Fruit fly (Drosophila melanogaster) whole organism, embryonic: Measurements from ENCODE around the gene Atg13.

Source experiments
- Asciz ChIP-seq: fragments of 200-800 bp; sonication (Bioruptor generic); optimal IDR thresholded peaks from 2 replicates; lab custom pipeline; 2017; ENCODE audit warnings: missing biosample characterization, mild to moderate bottlenecking, missing genetic modification characterization, missing genetic modification reagents
- CG10267 ChIP-seq: fragments of 200-800 bp; sonication (Bioruptor generic); optimal IDR thresholded peaks from 2 replicates; lab custom pipeline; 2018; ENCODE audit warnings: missing biosample characterization, mild to moderate bottlenecking, missing genetic modification characterization, moderate library complexity
- CG11504 ChIP-seq: fragments of 200-800 bp; sonication (Bioruptor generic); optimal IDR thresholded peaks from 3 replicates; lab custom pipeline; 2019; ENCODE audit warnings: missing biosample characterization, mild to moderate bottlenecking, missing genetic modification characterization, moderate library complexity
- CG12236 ChIP-seq: fragments of 200-800 bp; sonication (Bioruptor generic); optimal IDR thresholded peaks from 2 replicates; lab custom pipeline; 2016; ENCODE audit warnings: missing biosample characterization, missing genetic modification characterization
- CG13775 ChIP-seq: fragments of 200-800 bp; sonication (Bioruptor generic); optimal IDR thresholded peaks from 3 replicates; lab custom pipeline; 2017; ENCODE audit warnings: missing biosample characterization, mild to moderate bottlenecking, missing genetic modification characterization
- CG14441 ChIP-seq: fragments of 200-800 bp; sonication (Bioruptor generic); IDR thresholded peaks from 2 replicates; pipeline ENCODE4 v1.3.6; 2022; ENCODE audit warnings: missing biosample characterization, missing genetic modification characterization
- CG14710 ChIP-seq: fragments of 200-800 bp; sonication (Bioruptor generic); optimal IDR thresholded peaks from 3 replicates; lab custom pipeline; 2019; ENCODE audit warnings: missing biosample characterization, mild to moderate bottlenecking, missing genetic modification characterization, moderate library complexity
- CG15601 ChIP-seq: fragments of 200-800 bp; sonication (Bioruptor generic); optimal IDR thresholded peaks from 3 replicates; lab custom pipeline; 2019; ENCODE audit warnings: missing biosample characterization, mild to moderate bottlenecking, missing genetic modification characterization, moderate library complexity
- CG18262 ChIP-seq: fragments of 200-800 bp; optimal IDR thresholded peaks from 3 replicates; lab custom pipeline; 2019; ENCODE audit warnings: missing biosample characterization, mild to moderate bottlenecking, missing genetic modification characterization, moderate library complexity
- CG2202 ChIP-seq: fragments of 200-800 bp; sonication (Bioruptor generic); optimal IDR thresholded peaks from 2 replicates; lab custom pipeline; 2018; ENCODE audit warnings: missing biosample characterization, mild to moderate bottlenecking, missing genetic modification characterization
- CG2875 ChIP-seq: fragments of 200-800 bp; sonication (Bioruptor generic); optimal IDR thresholded peaks from 2 replicates; lab custom pipeline; 2017; ENCODE audit warnings: missing biosample characterization, mild to moderate bottlenecking, missing genetic modification characterization, missing genetic modification reagents
- CG31365 ChIP-seq: fragments of 200-800 bp; sonication (Bioruptor generic); optimal IDR thresholded peaks from 2 replicates; lab custom pipeline; 2018; ENCODE audit warnings: missing biosample characterization, mild to moderate bottlenecking, missing genetic modification characterization
- CG34224 ChIP-seq: fragments of 200-800 bp; sonication (Bioruptor generic); IDR thresholded peaks from 3 replicates; pipeline ENCODE4 v1.3.6; 2022; ENCODE audit warnings: missing biosample characterization, missing genetic modification characterization; ENCODE audit not compliant: partially characterized antibody
- CG34422 ChIP-seq: fragments of 200-800 bp; sonication (Bioruptor generic); IDR thresholded peaks from 3 replicates; pipeline ENCODE4 v1.3.6; 2022; ENCODE audit warnings: missing biosample characterization, missing genetic modification characterization
- CG4328 ChIP-seq: fragments of 200-800 bp; sonication (Bioruptor generic); optimal IDR thresholded peaks from 3 replicates; lab custom pipeline; 2017; ENCODE audit warnings: missing biosample characterization, missing genetic modification reagents, missing genetic modification characterization
- CG6765 ChIP-seq: fragments of 200-800 bp; sonication (Bioruptor generic); optimal IDR thresholded peaks from 3 replicates; lab custom pipeline; 2017; ENCODE audit warnings: missing biosample characterization, mild to moderate bottlenecking, missing genetic modification characterization
- CG8290 ChIP-seq, 3 experiments: fragments of 200-800 bp; sonication (Bioruptor generic); optimal IDR thresholded peaks; 2 replicates each; lab custom pipeline; 2016 to 2019; ENCODE audit warnings: missing biosample characterization in 3 of 3, missing genetic modification characterization in 3 of 3, mild to moderate bottlenecking in 2 of 3, moderate library complexity in 1 of 3
- Doc3 ChIP-seq: fragments of 200-800 bp; sonication (Bioruptor generic); IDR thresholded peaks from 3 replicates; pipeline ENCODE4 v1.3.6; 2022; ENCODE audit warnings: missing biosample characterization, missing genetic modification characterization; ENCODE audit not compliant: partially characterized antibody
- Drgx ChIP-seq: fragments of 200-800 bp; sonication (Bioruptor generic); IDR thresholded peaks from 2 replicates; pipeline ENCODE4 v1.3.6; 2022; ENCODE audit warnings: missing biosample characterization, missing genetic modification characterization
- E2f2 ChIP-seq: fragments of 200-800 bp; sonication (Bioruptor generic); IDR thresholded peaks from 2 replicates; pipeline ENCODE4 v1.3.6; 2022; ENCODE audit warnings: missing biosample characterization, missing genetic modification characterization
- Hey ChIP-seq: fragments of 200-800 bp; sonication (Bioruptor generic); optimal IDR thresholded peaks from 3 replicates; lab custom pipeline; 2018; ENCODE audit warnings: missing biosample characterization, mild to moderate bottlenecking, missing genetic modification characterization
- Hmx ChIP-seq: fragments of 200-800 bp; sonication (Bioruptor generic); optimal IDR thresholded peaks from 2 replicates; lab custom pipeline; 2016; ENCODE audit warnings: missing biosample characterization, missing genetic modification characterization
- Hr3 ChIP-seq: fragments of 200-800 bp; sonication (Bioruptor generic); optimal IDR thresholded peaks from 3 replicates; lab custom pipeline; 2016; ENCODE audit warnings: missing biosample characterization, missing genetic modification characterization
- MTF-1 ChIP-seq: fragments of 200-800 bp; sonication (Bioruptor generic); optimal IDR thresholded peaks from 2 replicates; lab custom pipeline; 2018; ENCODE audit warnings: missing biosample characterization, mild to moderate bottlenecking, missing genetic modification characterization, borderline replicate concordance
- Mad ChIP-seq: fragments of 200-800 bp; sonication (Bioruptor generic); optimal IDR thresholded peaks from 2 replicates; lab custom pipeline; 2016; ENCODE audit warnings: missing biosample characterization, missing genetic modification characterization
- PHDP ChIP-seq: fragments of 200-800 bp; sonication (Bioruptor generic); optimal IDR thresholded peaks from 3 replicates; lab custom pipeline; 2018; ENCODE audit warnings: missing biosample characterization, mild to moderate bottlenecking, missing genetic modification characterization, moderate library complexity
- Ravus ChIP-seq: fragments of 200-800 bp; sonication (Bioruptor generic); IDR thresholded peaks from 2 replicates; pipeline ENCODE4 v1.3.6; 2022; ENCODE audit warnings: missing biosample characterization, missing genetic modification characterization
- Rx ChIP-seq: fragments of 200-800 bp; sonication (Bioruptor generic); IDR thresholded peaks from 2 replicates; pipeline ENCODE4 v1.3.6; 2022; ENCODE audit warnings: missing biosample characterization, missing genetic modification characterization
- Stat92E ChIP-seq, 3 experiments: fragments of >200 bp in 2 of 3; fragments of 200-800 bp in 1 of 3; sonication (Bioruptor generic) in 1 of 3; optimal IDR thresholded peaks; 2 replicates each; lab custom pipeline; 2017 to 2019; ENCODE audit warnings: missing biosample characterization in 3 of 3, missing genetic modification characterization in 3 of 3, mild to moderate bottlenecking in 1 of 3, moderate library complexity in 1 of 3
- Tbp ChIP-seq: fragments of >200 bp; optimal IDR thresholded peaks from 2 replicates; lab custom pipeline; 2018; ENCODE audit warnings: missing biosample characterization, missing genetic modification characterization
- ab ChIP-seq: fragments of 200-800 bp; sonication (Bioruptor generic); optimal IDR thresholded peaks from 2 replicates; lab custom pipeline; 2016; ENCODE audit warnings: missing biosample characterization, missing genetic modification characterization
- br ChIP-seq: fragments of >200 bp; optimal IDR thresholded peaks from 2 replicates; lab custom pipeline; 2017
- da ChIP-seq: fragments of 200-800 bp; sonication (Bioruptor generic); optimal IDR thresholded peaks from 2 replicates; lab custom pipeline; 2016; ENCODE audit warnings: missing biosample characterization, missing genetic modification characterization
- exex ChIP-seq: fragments of 200-800 bp; sonication (Bioruptor generic); optimal IDR thresholded peaks from 4 replicates; lab custom pipeline; 2018; ENCODE audit warnings: missing biosample characterization, mild to moderate bottlenecking, missing genetic modification characterization, moderate library complexity
- gem ChIP-seq: fragments of 200-800 bp; sonication (Bioruptor generic); optimal IDR thresholded peaks from 2 replicates; lab custom pipeline; 2019; ENCODE audit warnings: missing biosample characterization, mild to moderate bottlenecking, missing genetic modification characterization, moderate library complexity
- hbn ChIP-seq: fragments of 200-800 bp; sonication (Bioruptor generic); IDR thresholded peaks from 2 replicates; pipeline ENCODE4 v1.3.6; 2022; ENCODE audit warnings: missing biosample characterization, missing genetic modification characterization; ENCODE audit not compliant: partially characterized antibody
- kay ChIP-seq: fragments of 200-800 bp; sonication (Bioruptor generic); optimal IDR thresholded peaks from 2 replicates; lab custom pipeline; 2016; ENCODE audit warnings: missing biosample characterization, missing genetic modification characterization
- nerfin-1 ChIP-seq: fragments of 200-800 bp; sonication (Bioruptor generic); optimal IDR thresholded peaks from 3 replicates; lab custom pipeline; 2019; ENCODE audit warnings: missing biosample characterization, mild to moderate bottlenecking, missing genetic modification characterization, moderate library complexity
- nerfin-2 ChIP-seq: fragments of 200-800 bp; sonication (Bioruptor generic); IDR thresholded peaks from 2 replicates; pipeline ENCODE4 v1.3.6; 2022; ENCODE audit warnings: missing biosample characterization, missing genetic modification characterization; ENCODE audit not compliant: partially characterized antibody
- oc ChIP-seq: fragments of 200-800 bp; sonication (Bioruptor generic); optimal IDR thresholded peaks from 2 replicates; lab custom pipeline; 2018; ENCODE audit warnings: missing biosample characterization, mild to moderate bottlenecking, missing genetic modification characterization, moderate library complexity
- pan ChIP-seq, 4 experiments: fragments of >200 bp in 3 of 4; fragments of 200-800 bp in 1 of 4; sonication (Bioruptor generic) in 1 of 4; optimal IDR thresholded peaks in 3 of 4; IDR thresholded peaks in 1 of 4; 2 replicates each; pipeline versions ENCODE4 v1.3.6 to Lab custom; 2017 to 2022; ENCODE audit warnings: missing biosample characterization in 2 of 4, missing genetic modification characterization in 2 of 4, mixed read lengths in 1 of 4
- pros ChIP-seq: fragments of 200-800 bp; sonication (Bioruptor generic); optimal IDR thresholded peaks from 3 replicates; lab custom pipeline; 2019; ENCODE audit warnings: missing biosample characterization, mild to moderate bottlenecking, missing genetic modification characterization, moderate library complexity
- scrt ChIP-seq: fragments of 200-800 bp; sonication (Bioruptor generic); optimal IDR thresholded peaks from 2 replicates; lab custom pipeline; 2018; ENCODE audit warnings: missing biosample characterization, mild to moderate bottlenecking, missing genetic modification characterization, moderate library complexity
- stc ChIP-seq: fragments of 200-800 bp; sonication (Bioruptor generic); IDR thresholded peaks from 2 replicates; pipeline ENCODE4 v1.3.6; 2022; ENCODE audit warnings: missing biosample characterization, missing genetic modification characterization
- sug ChIP-seq: fragments of 200-800 bp; optimal IDR thresholded peaks from 2 replicates; lab custom pipeline; 2019; ENCODE audit warnings: missing biosample characterization, mild to moderate bottlenecking, missing genetic modification characterization, moderate library complexity
- tin ChIP-seq: fragments of 200-800 bp; sonication (Bioruptor generic); optimal IDR thresholded peaks from 3 replicates; lab custom pipeline; 2016; ENCODE audit warnings: missing biosample characterization, missing genetic modification characterization
- trh ChIP-seq: fragments of 200-800 bp; sonication (Bioruptor generic); optimal IDR thresholded peaks from 2 replicates; lab custom pipeline; 2016; ENCODE audit warnings: missing biosample characterization, missing genetic modification characterization

Gene Atg13

DNA sequence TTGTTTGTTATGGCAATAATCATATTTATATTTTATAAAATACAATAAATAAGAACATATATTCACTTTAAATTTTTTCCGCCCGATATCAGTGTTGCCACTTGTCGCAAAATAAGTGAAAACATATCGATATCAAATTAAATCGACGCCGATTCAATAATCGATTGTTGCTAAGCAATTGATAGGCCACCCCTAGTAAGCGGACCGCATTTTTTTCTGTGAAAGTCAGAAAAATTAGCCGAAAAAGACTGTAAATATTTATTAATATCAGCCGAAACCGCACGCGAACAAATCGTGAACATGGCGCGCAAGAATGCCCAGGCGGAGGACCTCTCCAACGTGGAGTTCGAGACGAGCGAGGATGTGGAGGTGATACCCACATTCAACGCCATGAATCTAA lies 36.6 kb upstream of the Atg13 start, which contains the start of gene CG7483 (continued):
- TF ChIP-seq CG12236 (no peak), CG31365 (tag; lab: Kevin White, UChicago) (no peak), Hr3 (GFP tag; lab: Kevin White, UChicago) (no peak), Drgx (GFP tag; lab: Robert Waterston, UW) (no peak), stc (GFP tag; lab: Robert Waterston, UW) (no peak), hbn (GFP tag; lab: Robert Waterston, UW) (peak; percentile 87), trh (no peak), CG6765 (GFP tag; lab: Kevin White, UChicago) (no peak), CG11504 (tag; lab: Kevin White, UChicago) (peak; percentile 86), CG34422 (GFP tag; lab: Robert Waterston, UW) (peak; percentile 52; the same call in 1 of the 3 replicates), exex (tag; lab: Kevin White, UChicago) (no peak), CG14710 (tag; lab: Kevin White, UChicago) (peak; percentile 55), CG13775 (GFP tag; lab: Kevin White, UChicago) (no peak), gem (tag; lab: Kevin White, UChicago) (no peak), Doc3 (GFP tag; lab: Robert Waterston, UW) (peak; percentile 77), CG34224 (GFP tag; lab: Robert Waterston, UW) (peak; percentile 94), CG15601 (tag; lab: Kevin White, UChicago) (peak; percentile 46), Mad (GFP tag; lab: Kevin White, UChicago) (no peak), CG2202 (tag; lab: Kevin White, UChicago) (no peak), pan (optimal IDR thresholded peaks at IDR 0.05; lab: Kevin White, UChicago) (no peak), pan (GFP tag; optimal IDR thresholded peaks at IDR 0.05 in 1 of 2, IDR thresholded peaks at IDR 0.05 in 1 of 2) (peak in 1 of 2 experiments; percentile 5), nerfin-1 (tag; lab: Kevin White, UChicago) (no peak), PHDP (tag; lab: Kevin White, UChicago) (no peak), da (GFP tag; lab: Kevin White, UChicago) (no peak), CG10267 (tag; lab: Kevin White, UChicago) (peak; percentile 48), Ravus (GFP tag; lab: Robert Waterston, UW) (no peak), scrt (GFP tag; lab: Kevin White, UChicago) (no peak), sug (tag; lab: Kevin White, UChicago) (peak; percentile 19), Tbp (GFP tag; lab: Kevin White, UChicago) (no peak), CG2875 (GFP tag; lab: Kevin White, UChicago) (no peak), CG14441 (GFP tag; lab: Robert Waterston, UW) (no peak)
- TF ChIP-seq, all 482 proteins: peak for 78

DNA sequence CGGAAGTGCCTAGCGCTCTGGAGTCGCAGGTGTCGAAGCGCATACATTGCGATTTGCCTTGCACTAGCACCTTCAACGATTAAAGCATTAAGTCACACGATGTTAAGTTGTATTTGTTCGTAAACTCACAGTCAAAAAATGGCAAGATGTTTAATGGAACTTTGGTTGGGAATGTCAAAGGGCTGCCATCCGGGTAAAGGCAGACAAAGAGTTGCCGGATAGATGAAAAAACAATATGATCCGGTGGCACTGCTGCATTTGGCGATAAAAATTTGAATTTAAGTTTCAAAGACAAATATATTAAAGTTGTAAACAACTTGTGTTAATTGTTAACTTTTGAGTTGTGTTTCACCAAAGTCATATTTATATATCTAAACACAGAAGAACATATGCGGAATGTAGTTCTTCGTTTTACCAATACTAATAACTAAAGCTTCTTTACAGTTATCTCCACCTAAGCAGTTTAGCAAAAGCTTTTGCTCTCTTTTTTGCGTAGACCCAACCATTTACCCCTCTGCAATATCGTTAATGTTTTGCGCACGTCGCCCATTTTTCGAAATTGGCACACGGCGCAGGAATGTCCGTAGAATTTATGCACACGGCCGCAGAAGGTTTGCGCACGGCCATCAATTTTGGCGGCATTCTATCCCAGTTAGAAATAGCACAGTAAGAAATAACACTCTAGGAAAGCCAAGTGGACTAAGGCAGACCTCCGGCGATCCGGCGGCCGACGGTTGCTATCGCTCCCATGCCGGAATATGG lies 33.1 kb upstream of the Atg13 start, which contains the start of gene Coq2:
Gene Coq2 (minus strand): TSS at position 200 of the 762 bp plus-strand sequence.
- no peak for TF ChIP-seq Hmx
- TF ChIP-seq tin: no peak
- TF ChIP-seq br (lab: Kevin White, UChicago): no peak
- TF ChIP-seq CG8290 (GFP tag; optimal IDR thresholded peaks at IDR 0.05; lab: Kevin White, UChicago): no peak
- no peak for TF ChIP-seq CG8290 (tag; optimal IDR thresholded peaks at IDR 0.05; lab: Kevin White, UChicago)
- TF ChIP-seq Rx (GFP tag; lab: Robert Waterston, UW): no peak
- peak; percentile 100 for TF ChIP-seq MTF-1
- TF ChIP-seq Stat92E (GFP tag; optimal IDR thresholded peaks at IDR 0.05; lab: Kevin White, UChicago): no peak
- TF ChIP-seq kay (GFP tag; lab: Kevin White, UChicago): no peak
- TF ChIP-seq oc (tag; lab: Kevin White, UChicago): no peak
- no peak for TF ChIP-seq CG4328 (GFP tag; lab: Kevin White, UChicago)
- TF ChIP-seq CG18262 (tag; lab: Kevin White, UChicago): no peak
- no peak for TF ChIP-seq Hey
- TF ChIP-seq pros: no peak
- TF ChIP-seq Asciz (GFP tag; lab: Kevin White, UChicago): no peak
- TF ChIP-seq ab (GFP tag; lab: Kevin White, UChicago): no peak
- peak; percentile 96 for TF ChIP-seq E2f2 (GFP tag; lab: Robert Waterston, UW)
- TF ChIP-seq CG14441 (GFP tag; lab: Robert Waterston, UW): no peak
- TF ChIP-seq nerfin-2 (GFP tag; lab: Robert Waterston, UW): no peak
